Fruit fly (Drosophila melanogaster): Measurements from ENCODE around the gene CG31777.
A peak's percentile ranks its signal among the peaks of the same experiment; 100 is the strongest.

CG31777 gene

DNA sequence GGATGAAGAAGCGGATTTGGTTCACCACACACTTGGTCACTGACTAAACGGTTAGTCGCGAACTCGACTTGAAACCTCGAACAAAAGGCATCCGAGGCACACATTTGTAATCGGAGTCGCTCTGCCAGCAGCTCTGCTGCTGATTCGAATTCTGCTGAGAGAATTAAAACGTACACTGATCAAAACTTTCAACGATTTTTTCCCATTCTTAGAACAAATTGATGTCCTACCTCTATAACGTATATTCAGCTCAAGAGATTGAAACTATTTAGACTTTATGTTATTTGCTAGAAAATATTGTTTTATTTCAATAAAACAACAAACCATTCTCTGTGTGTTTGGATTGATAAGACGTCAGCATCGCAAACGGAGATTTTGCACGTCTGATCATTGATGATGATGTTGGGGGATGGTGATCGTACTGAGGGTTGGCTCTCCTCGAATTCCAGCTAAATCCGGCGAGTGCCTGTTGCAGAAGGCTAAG is 1.4 kb downstream of the CG31777 start, which contains the start of gene CG31778:
CG31778 (minus strand) TSS at position 51 of the 484 bp plus-strand sequence.
- TF ChIP-seq lola (GFP tag; optimal IDR thresholded peaks at IDR 0.05) (no peak), CrebA (GFP tag; optimal IDR thresholded peaks at IDR 0.05; ENCODE audit: borderline replicate concordance) (no peak), Vsx2 (GFP tag; optimal IDR thresholded peaks at IDR 0.05; ENCODE audit: partially characterized antibody) (no peak), HLH106 (tag; optimal IDR thresholded peaks at IDR 0.05) (peak; percentile 87), rgr (GFP tag; optimal IDR thresholded peaks at IDR 0.05) (peak; percentile 90), GATAd (GFP tag; optimal IDR thresholded peaks at IDR 0.05) (peak; percentile 42), tai (GFP tag; optimal IDR thresholded peaks at IDR 0.05) (peak; percentile 44), Dfd (GFP tag; optimal IDR thresholded peaks at IDR 0.05) (no peak), foxo (GFP tag; optimal IDR thresholded peaks at IDR 0.05) (peak; percentile 72 to 81), woc (GFP tag; optimal IDR thresholded peaks at IDR 0.05) (peak; percentile 61), Sp1 (GFP tag; optimal IDR thresholded peaks at IDR 0.05) (peak; percentile 85), Mio (GFP tag; optimal IDR thresholded peaks at IDR 0.05) (peak; percentile 29), CG9705 (GFP tag; optimal IDR thresholded peaks at IDR 0.05) (peak; percentile 16), Dif (GFP tag; optimal IDR thresholded peaks at IDR 0.05; ENCODE audit: partially characterized antibody) (no peak), Hr83 (GFP tag; optimal IDR thresholded peaks at IDR 0.05; ENCODE audit: poor library complexity, severe bottlenecking) (no peak), CG32264 (GFP tag; optimal IDR thresholded peaks at IDR 0.05) (peak; percentile 66), Hr78 (GFP tag; optimal IDR thresholded peaks at IDR 0.05) (no peak), OdsH (GFP tag; optimal IDR thresholded peaks at IDR 0.05) (peak; percentile 90), usp (GFP tag; optimal IDR thresholded peaks at IDR 0.05) (no peak), Rel (GFP tag; optimal IDR thresholded peaks at IDR 0.05) (no peak), Rel (tag; optimal IDR thresholded peaks at IDR 0.05) (peak; percentile 31), Hnf4 (GFP tag; optimal IDR thresholded peaks at IDR 0.05) (peak; percentile 84), dsf (GFP tag; optimal IDR thresholded peaks at IDR 0.05; ENCODE audit: borderline replicate concordance) (peak; percentile 4), N (GFP tag; optimal IDR thresholded peaks at IDR 0.05) (no peak), Abd-B (GFP tag; optimal IDR thresholded peaks at IDR 0.05) (no peak), jim (GFP tag; optimal IDR thresholded peaks at IDR 0.05) (no peak), Myc (optimal IDR thresholded peaks at IDR 0.05) (no peak), br (GFP tag; optimal IDR thresholded peaks at IDR 0.05) (peak; percentile 92), sv (GFP tag; optimal IDR thresholded peaks at IDR 0.05) (no peak), dl (GFP tag; optimal IDR thresholded peaks at IDR 0.05; ENCODE audit: insufficient read depth in 1 of 2, partially characterized antibody in 2 of 2) (no peak), brk (GFP tag; optimal IDR thresholded peaks at IDR 0.05) (peak; percentile 81), sage (GFP tag; optimal IDR thresholded peaks at IDR 0.05) (peak; percentile 52), fru (GFP tag; optimal IDR thresholded peaks at IDR 0.05) (peak; percentile 89), pan (optimal IDR thresholded peaks at IDR 0.05) (no peak), Jra (GFP tag; optimal IDR thresholded peaks at IDR 0.05) (peak; percentile 90), dmrt93B (GFP tag; optimal IDR thresholded peaks at IDR 0.05) (peak; percentile 62), psq (GFP tag; optimal IDR thresholded peaks at IDR 0.05) (peak; percentile 81), ey (GFP tag; optimal IDR thresholded peaks at IDR 0.05) (peak; percentile 91), h (GFP tag; optimal IDR thresholded peaks at IDR 0.05) (peak; percentile 92)

DNA sequence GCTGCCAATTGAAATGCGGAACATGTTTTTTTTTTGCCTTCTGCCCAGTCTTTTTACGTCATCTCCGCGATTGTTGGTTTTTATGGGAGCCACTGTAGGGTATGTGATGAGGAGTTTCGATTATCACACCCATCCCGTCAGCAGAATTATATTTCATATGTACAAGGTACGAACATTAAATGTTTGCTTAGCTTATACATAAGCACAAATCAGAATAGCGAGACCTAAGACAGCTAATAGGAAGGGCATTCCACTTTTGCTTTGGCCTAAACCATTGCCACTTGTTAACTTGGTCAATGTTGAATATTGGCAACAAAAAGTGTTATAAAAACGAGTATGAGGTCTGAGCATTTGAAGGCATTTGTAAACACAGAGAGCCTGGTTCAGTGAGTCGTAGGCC is 3.6 kb downstream of the CG31777 start, which contains the start of gene CG2816:
CG2816 (plus strand) TSS at position 400 of the 400 bp plus-strand sequence.
- TF ChIP-seq Vsx2 (GFP tag; optimal IDR thresholded peaks at IDR 0.05; ENCODE audit: partially characterized antibody) (no peak), ey (GFP tag; optimal IDR thresholded peaks at IDR 0.05) (peak; percentile 98), CrebA (GFP tag; optimal IDR thresholded peaks at IDR 0.05; ENCODE audit: borderline replicate concordance) (no peak), dsf (GFP tag; optimal IDR thresholded peaks at IDR 0.05; ENCODE audit: borderline replicate concordance) (peak; percentile 65), Sp1 (GFP tag; optimal IDR thresholded peaks at IDR 0.05) (peak; percentile 92), sage (GFP tag; optimal IDR thresholded peaks at IDR 0.05) (peak; percentile 58), lola (GFP tag; optimal IDR thresholded peaks at IDR 0.05) (no peak), woc (GFP tag; optimal IDR thresholded peaks at IDR 0.05) (peak; percentile 81), dmrt93B (GFP tag; optimal IDR thresholded peaks at IDR 0.05) (peak; percentile 84), Hr83 (GFP tag; optimal IDR thresholded peaks at IDR 0.05; ENCODE audit: poor library complexity, severe bottlenecking) (no peak), Myc (optimal IDR thresholded peaks at IDR 0.05) (peak; percentile 30), HLH106 (tag; optimal IDR thresholded peaks at IDR 0.05) (peak; percentile 96), Mio (GFP tag; optimal IDR thresholded peaks at IDR 0.05) (peak; percentile 85), Hr78 (GFP tag; optimal IDR thresholded peaks at IDR 0.05) (no peak), h (GFP tag; optimal IDR thresholded peaks at IDR 0.05) (peak; percentile 97), brk (GFP tag; optimal IDR thresholded peaks at IDR 0.05) (peak; percentile 88), Dif (GFP tag; optimal IDR thresholded peaks at IDR 0.05; ENCODE audit: partially characterized antibody) (no peak), sv (GFP tag; optimal IDR thresholded peaks at IDR 0.05) (no peak), rgr (GFP tag; optimal IDR thresholded peaks at IDR 0.05) (peak; percentile 95), foxo (GFP tag; optimal IDR thresholded peaks at IDR 0.05) (peak; percentile 78 to 94), Abd-B (GFP tag; optimal IDR thresholded peaks at IDR 0.05) (no peak), N (GFP tag; optimal IDR thresholded peaks at IDR 0.05) (no peak), OdsH (GFP tag; optimal IDR thresholded peaks at IDR 0.05) (peak; percentile 95), CG9705 (GFP tag; optimal IDR thresholded peaks at IDR 0.05) (peak; percentile 90), br (GFP tag; optimal IDR thresholded peaks at IDR 0.05) (peak; percentile 93), Dfd (GFP tag; optimal IDR thresholded peaks at IDR 0.05) (no peak), dl (GFP tag; optimal IDR thresholded peaks at IDR 0.05; ENCODE audit: insufficient read depth in 1 of 2, partially characterized antibody in 2 of 2) (no peak), Rel (GFP tag; optimal IDR thresholded peaks at IDR 0.05) (peak; percentile 39), Rel (tag; optimal IDR thresholded peaks at IDR 0.05) (peak; percentile 74), Jra (GFP tag; optimal IDR thresholded peaks at IDR 0.05) (peak; percentile 84), usp (GFP tag; optimal IDR thresholded peaks at IDR 0.05) (no peak), fru (GFP tag; optimal IDR thresholded peaks at IDR 0.05) (peak; percentile 95), tai (GFP tag; optimal IDR thresholded peaks at IDR 0.05) (peak; percentile 90), GATAd (GFP tag; optimal IDR thresholded peaks at IDR 0.05) (peak; percentile 88), Hnf4 (GFP tag; optimal IDR thresholded peaks at IDR 0.05) (peak; percentile 93), psq (GFP tag; optimal IDR thresholded peaks at IDR 0.05) (peak; percentile 85), CG32264 (GFP tag; optimal IDR thresholded peaks at IDR 0.05) (peak; percentile 84), pan (optimal IDR thresholded peaks at IDR 0.05) (no peak), jim (GFP tag; optimal IDR thresholded peaks at IDR 0.05) (peak; percentile 25)

Data from whole organism, wandering third instar larva.